Fruit fly (Drosophila melanogaster) whole organism, adult: ENCODE data around the gene parvin.

Experiments used
- CG11617 ChIP-seq: fragments of 200-800 bp; sonication (Bioruptor generic); optimal IDR thresholded peaks from 2 replicates; lab custom pipeline; 2017; ENCODE audit warnings: mild to moderate bottlenecking, missing biosample characterization, missing genetic modification reagents, missing genetic modification characterization
- CG12768 ChIP-seq: fragments of 200-800 bp; sonication (Bioruptor generic); optimal IDR thresholded peaks from 2 replicates; lab custom pipeline; 2017; ENCODE audit warnings: missing biosample characterization, missing genetic modification characterization, mild to moderate bottlenecking, moderate library complexity, missing genetic modification reagents
- CG1620 ChIP-seq: fragments of 200-800 bp; sonication (Bioruptor generic); optimal IDR thresholded peaks from 2 replicates; lab custom pipeline; 2016; ENCODE audit warnings: missing biosample characterization, missing genetic modification characterization
- CG33017 ChIP-seq: fragments of 200-800 bp; sonication (Bioruptor generic); optimal IDR thresholded peaks from 2 replicates; lab custom pipeline; 2018; ENCODE audit warnings: missing biosample characterization, mild to moderate bottlenecking, missing genetic modification characterization, moderate library complexity
- CG5204 ChIP-seq: fragments of 200-800 bp; sonication (Bioruptor generic); optimal IDR thresholded peaks from 2 replicates; lab custom pipeline; 2016; ENCODE audit warnings: missing biosample characterization, missing genetic modification characterization
- CG7045 ChIP-seq: fragments of 200-800 bp; sonication (Bioruptor generic); optimal IDR thresholded peaks from 2 replicates; lab custom pipeline; 2017; ENCODE audit warnings: missing biosample characterization, mild to moderate bottlenecking, missing genetic modification characterization
- Hr96 ChIP-seq: fragments of 200-800 bp; sonication (Bioruptor generic); optimal IDR thresholded peaks from 2 replicates; lab custom pipeline; 2016; ENCODE audit warnings: missing biosample characterization, missing genetic modification characterization
- Mnt ChIP-seq: fragments of 200-800 bp; sonication (Bioruptor generic); optimal IDR thresholded peaks from 2 replicates; lab custom pipeline; 2016; ENCODE audit warnings: missing biosample characterization, mild to moderate bottlenecking, missing genetic modification characterization
- cic ChIP-seq: fragments of 200-800 bp; sonication (Bioruptor generic); optimal IDR thresholded peaks from 2 replicates; lab custom pipeline; 2017; ENCODE audit warnings: missing biosample characterization, mild to moderate bottlenecking, missing genetic modification characterization, moderate library complexity
- cnc ChIP-seq, 2 experiments: fragments of >200 bp; optimal IDR thresholded peaks; 2 replicates each; lab custom pipeline; 2017
- kay ChIP-seq: fragments of 200-800 bp; sonication (Bioruptor generic); peaks from one replicate; lab custom pipeline; 2016; ENCODE audit warnings: missing biosample characterization, missing genetic modification characterization, borderline replicate concordance

DNA sequence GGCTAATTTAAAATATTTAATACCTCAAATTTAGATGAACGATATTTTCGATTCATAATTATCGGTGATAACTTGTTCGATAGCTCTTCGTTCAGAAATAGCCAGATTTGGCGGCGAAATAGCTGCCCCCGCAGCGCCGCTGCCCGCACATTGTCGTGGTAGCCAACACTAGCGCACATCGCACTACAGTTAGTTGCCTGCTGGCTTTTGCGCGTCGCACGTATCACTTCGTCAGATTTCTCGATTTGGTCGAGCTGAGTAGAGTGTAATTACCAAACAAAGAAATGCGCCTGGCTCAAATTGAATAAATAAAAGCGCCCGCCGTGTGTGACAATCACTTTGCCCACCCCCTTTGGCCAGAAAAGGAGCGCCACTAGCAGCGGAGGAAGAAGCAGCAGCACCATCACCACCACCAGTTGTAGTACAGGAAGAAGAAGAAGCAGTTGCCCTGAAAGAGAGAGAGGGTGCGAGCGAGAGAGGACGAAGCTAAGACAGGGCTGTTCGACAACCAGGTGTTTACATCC lies 4.8 kb downstream of the parvin start, which contains the start of gene Abcd3:
- TF ChIP-seq Mnt (GFP tag; lab: Kevin White, UChicago) (peak; percentile 91), kay (GFP tag; lab: Kevin White, UChicago) (no peak), CG5204 (GFP tag; lab: Kevin White, UChicago) (no peak), CG12768 (GFP tag; lab: Kevin White, UChicago) (no peak), Hr96 (GFP tag; lab: Kevin White, UChicago) (no peak), cnc (optimal IDR thresholded peaks at IDR 0.05; lab: Kevin White, UChicago) (no peak), cic (peak; percentile 86), CG7045 (GFP tag; lab: Kevin White, UChicago) (no peak), CG1620 (GFP tag; lab: Kevin White, UChicago) (peak; percentile 0), CG11617 (GFP tag; lab: Kevin White, UChicago) (peak; percentile 62), CG33017 (tag; lab: Kevin White, UChicago) (no peak)
